Fruit fly (Drosophila melanogaster) whole organism, prepupa: ENCODE measurements around the gene Arpc4.

Experiments
- CG34406 ChIP-seq: fragments of 200-800 bp; sonication (Bioruptor generic); optimal IDR thresholded peaks from 3 replicates; lab custom pipeline; 2016; ENCODE audit warnings: missing biosample characterization, missing genetic modification characterization
- CG6792 ChIP-seq: fragments of 200-800 bp; sonication (Bioruptor generic); optimal IDR thresholded peaks from 3 replicates; lab custom pipeline; 2016; ENCODE audit warnings: missing biosample characterization, missing genetic modification characterization
- CG9139 ChIP-seq: fragments of 200-800 bp; sonication (Bioruptor generic); optimal IDR thresholded peaks from 3 replicates; lab custom pipeline; 2017; ENCODE audit warnings: missing biosample characterization, mild to moderate bottlenecking, missing genetic modification characterization
- Eip75B ChIP-seq: fragments of 200-800 bp; sonication (Bioruptor generic); optimal IDR thresholded peaks from 3 replicates; lab custom pipeline; 2016; ENCODE audit warnings: missing biosample characterization, missing genetic modification characterization
- Lpt ChIP-seq: fragments of 200-800 bp; sonication (Bioruptor generic); optimal IDR thresholded peaks from 3 replicates; lab custom pipeline; 2016; ENCODE audit warnings: missing biosample characterization, missing genetic modification characterization
- OdsH ChIP-seq: fragments of 200-800 bp; sonication (Bioruptor generic); optimal IDR thresholded peaks from 3 replicates; lab custom pipeline; 2016; ENCODE audit warnings: missing biosample characterization, missing genetic modification characterization
- Smox ChIP-seq: fragments of 200-800 bp; sonication (Bioruptor generic); optimal IDR thresholded peaks from 3 replicates; lab custom pipeline; 2016; ENCODE audit warnings: missing biosample characterization, missing genetic modification characterization
- Sox102F ChIP-seq: fragments of 200-800 bp; sonication (Bioruptor generic); optimal IDR thresholded peaks from 2 replicates; lab custom pipeline; 2016; ENCODE audit warnings: missing biosample characterization, mild to moderate bottlenecking, missing genetic modification characterization
- Sox14 ChIP-seq: fragments of 200-800 bp; sonication (Bioruptor generic); optimal IDR thresholded peaks from 3 replicates; lab custom pipeline; 2016; ENCODE audit warnings: missing biosample characterization, missing genetic modification characterization
- achi ChIP-seq: fragments of 200-800 bp; sonication (Bioruptor generic); optimal IDR thresholded peaks from 3 replicates; lab custom pipeline; 2016; ENCODE audit warnings: missing biosample characterization, missing genetic modification characterization
- lz ChIP-seq: fragments of 200-800 bp; sonication (Bioruptor generic); optimal IDR thresholded peaks from 3 replicates; lab custom pipeline; 2016; ENCODE audit warnings: missing biosample characterization, missing genetic modification characterization
- net ChIP-seq: fragments of 200-800 bp; sonication (Bioruptor generic); optimal IDR thresholded peaks from 3 replicates; lab custom pipeline; 2016; ENCODE audit warnings: missing biosample characterization, missing genetic modification characterization
- pdm3 ChIP-seq: fragments of 200-800 bp; sonication (Bioruptor generic); optimal IDR thresholded peaks from 3 replicates; lab custom pipeline; 2016; ENCODE audit warnings: missing biosample characterization, missing genetic modification characterization

dm6 chr2L:6169119-6169518 is 44.2 kb downstream of the Arpc4 start:
- TF ChIP-seq Sox102F (GFP tag; lab: Kevin White, UChicago) = no peak
- TF ChIP-seq OdsH (GFP tag; lab: Kevin White, UChicago) = no peak
- no peak for TF ChIP-seq CG6792 (GFP tag; lab: Kevin White, UChicago)
- TF ChIP-seq Eip75B (GFP tag; lab: Kevin White, UChicago) = no peak
- TF ChIP-seq net = no peak
- TF ChIP-seq pdm3 (GFP tag; lab: Kevin White, UChicago) = no peak
- no peak for TF ChIP-seq CG34406
- no peak for TF ChIP-seq Smox
- TF ChIP-seq CG9139 = no peak
- no peak for TF ChIP-seq Sox14 (GFP tag; lab: Kevin White, UChicago)
- no peak for TF ChIP-seq lz (GFP tag; lab: Kevin White, UChicago)
- no peak for TF ChIP-seq achi
- no peak for TF ChIP-seq Lpt (GFP tag; lab: Kevin White, UChicago)
